Fruit fly (Drosophila melanogaster) whole organism, embryonic: Measurements from ENCODE around the gene CG10996.

Source experiments
- Atf6 ChIP-seq: fragments of 200-800 bp; sonication (Bioruptor generic); IDR thresholded peaks from 2 replicates; pipeline ENCODE4 v1.3.6; 2022; ENCODE audit warnings: missing biosample characterization, missing genetic modification characterization
- CG12659 ChIP-seq: fragments of 200-800 bp; sonication (Bioruptor generic); optimal IDR thresholded peaks from 3 replicates; lab custom pipeline; 2017; ENCODE audit warnings: mild to moderate bottlenecking, missing biosample characterization, missing genetic modification reagents, missing genetic modification characterization
- CG13123 ChIP-seq: fragments of 200-800 bp; sonication (Bioruptor generic); optimal IDR thresholded peaks from 2 replicates; lab custom pipeline; 2016; ENCODE audit warnings: missing biosample characterization, missing genetic modification characterization
- CG13894 ChIP-seq: fragments of 200-800 bp; sonication (Bioruptor generic); optimal IDR thresholded peaks from 3 replicates; lab custom pipeline; 2018; ENCODE audit warnings: missing biosample characterization, mild to moderate bottlenecking, missing genetic modification characterization, moderate library complexity
- CG1603 ChIP-seq: fragments of 200-800 bp; sonication (Bioruptor generic); optimal IDR thresholded peaks from 2 replicates; lab custom pipeline; 2019; ENCODE audit warnings: missing biosample characterization, mild to moderate bottlenecking, missing genetic modification characterization, moderate library complexity
- CG17359 ChIP-seq: fragments of 200-800 bp; sonication (Bioruptor generic); optimal IDR thresholded peaks from 3 replicates; lab custom pipeline; 2018; ENCODE audit warnings: missing biosample characterization, mild to moderate bottlenecking, missing genetic modification characterization, moderate library complexity
- CG17802 ChIP-seq: fragments of 200-800 bp; sonication (Bioruptor generic); optimal IDR thresholded peaks from 2 replicates; lab custom pipeline; 2018; ENCODE audit warnings: missing biosample characterization, mild to moderate bottlenecking, missing genetic modification characterization, moderate library complexity
- CG17829 ChIP-seq: fragments of 200-800 bp; optimal IDR thresholded peaks from 2 replicates; lab custom pipeline; 2019; ENCODE audit warnings: missing biosample characterization, mild to moderate bottlenecking, missing genetic modification characterization, moderate library complexity
- CG18011 ChIP-seq: fragments of 200-800 bp; sonication (Bioruptor generic); optimal IDR thresholded peaks from 2 replicates; lab custom pipeline; 2017; ENCODE audit warnings: missing biosample characterization, missing genetic modification characterization, mild to moderate bottlenecking, moderate library complexity, missing genotype
- CG18619 ChIP-seq: fragments of 200-800 bp; sonication (Bioruptor generic); optimal IDR thresholded peaks from 3 replicates; lab custom pipeline; 2017; ENCODE audit warnings: missing biosample characterization, mild to moderate bottlenecking, missing genetic modification characterization
- CG2120 ChIP-seq: fragments of 200-800 bp; sonication (Bioruptor generic); optimal IDR thresholded peaks from 3 replicates; lab custom pipeline; 2016; ENCODE audit warnings: missing biosample characterization, missing genetic modification characterization
- CG33557 ChIP-seq: fragments of 200-800 bp; sonication (Bioruptor generic); optimal IDR thresholded peaks from 2 replicates; lab custom pipeline; 2019; ENCODE audit warnings: missing biosample characterization, mild to moderate bottlenecking, missing genetic modification characterization, moderate library complexity
- CG34422 ChIP-seq: fragments of 200-800 bp; sonication (Bioruptor generic); IDR thresholded peaks from 3 replicates; pipeline ENCODE4 v1.3.6; 2022; ENCODE audit warnings: missing biosample characterization, missing genetic modification characterization
- CG3838 ChIP-seq: fragments of 200-800 bp; sonication (Bioruptor generic); optimal IDR thresholded peaks from 3 replicates; lab custom pipeline; 2016; ENCODE audit warnings: missing biosample characterization, missing genetic modification characterization
- CG4282 ChIP-seq: fragments of 200-800 bp; sonication (Bioruptor generic); optimal IDR thresholded peaks from 2 replicates; lab custom pipeline; 2016; ENCODE audit warnings: missing biosample characterization, missing genetic modification characterization
- CG4820 ChIP-seq: fragments of 200-800 bp; sonication (Bioruptor generic); optimal IDR thresholded peaks from 3 replicates; lab custom pipeline; 2016; ENCODE audit warnings: missing biosample characterization, missing genetic modification characterization
- CG6683 ChIP-seq: fragments of 200-800 bp; sonication (Bioruptor generic); optimal IDR thresholded peaks from 2 replicates; lab custom pipeline; 2017; ENCODE audit warnings: missing biosample characterization, mild to moderate bottlenecking, missing genetic modification characterization, missing genetic modification reagents
- CG7556 ChIP-seq: fragments of 200-800 bp; sonication (Bioruptor generic); optimal IDR thresholded peaks from 2 replicates; lab custom pipeline; 2017; ENCODE audit warnings: missing biosample characterization, mild to moderate bottlenecking, missing genetic modification characterization
- Dip2 ChIP-seq: fragments of 200-800 bp; sonication (Bioruptor generic); IDR thresholded peaks from 2 replicates; pipeline ENCODE4 v1.3.6; 2022; ENCODE audit warnings: missing biosample characterization, missing genetic modification characterization
- Elba2 ChIP-seq: fragments of 200-800 bp; sonication (Bioruptor generic); optimal IDR thresholded peaks from 3 replicates; lab custom pipeline; 2016; ENCODE audit warnings: missing biosample characterization, missing genetic modification characterization
- Hand ChIP-seq: fragments of 200-800 bp; sonication (Bioruptor generic); optimal IDR thresholded peaks from 2 replicates; lab custom pipeline; 2017; ENCODE audit warnings: mild to moderate bottlenecking, missing biosample characterization, missing genetic modification reagents, missing genetic modification characterization
- Jarid2 ChIP-seq: fragments of 200-800 bp; sonication (Bioruptor generic); optimal IDR thresholded peaks from 3 replicates; lab custom pipeline; 2017; ENCODE audit warnings: mild to moderate bottlenecking, missing biosample characterization, missing genetic modification reagents, missing genetic modification characterization
- Optix ChIP-seq: fragments of 200-800 bp; sonication (Bioruptor generic); IDR thresholded peaks from 3 replicates; pipeline ENCODE4 v1.3.6; 2022; ENCODE audit warnings: missing biosample characterization, missing genetic modification characterization
- PHDP ChIP-seq: fragments of 200-800 bp; sonication (Bioruptor generic); optimal IDR thresholded peaks from 3 replicates; lab custom pipeline; 2018; ENCODE audit warnings: missing biosample characterization, mild to moderate bottlenecking, missing genetic modification characterization, moderate library complexity
- Rfx ChIP-seq: fragments of 200-800 bp; sonication (Bioruptor generic); IDR thresholded peaks from 2 replicates; pipeline ENCODE4 v1.3.6; 2022; ENCODE audit warnings: missing biosample characterization, missing genetic modification characterization
- Spps ChIP-seq: fragments of 200-800 bp; sonication (Bioruptor generic); optimal IDR thresholded peaks from 2 replicates; lab custom pipeline; 2018; ENCODE audit warnings: missing biosample characterization, mild to moderate bottlenecking, missing genetic modification characterization
- az2 ChIP-seq: fragments of 200-800 bp; sonication (Bioruptor generic); optimal IDR thresholded peaks from 3 replicates; lab custom pipeline; 2016; ENCODE audit warnings: missing biosample characterization, missing genetic modification characterization
- bcd ChIP-seq: fragments of 200-800 bp; sonication (Bioruptor generic); optimal IDR thresholded peaks from 2 replicates; lab custom pipeline; 2017; ENCODE audit warnings: missing biosample characterization, mild to moderate bottlenecking, missing genetic modification characterization
- bigmax ChIP-seq: fragments of 200-800 bp; sonication (Bioruptor generic); optimal IDR thresholded peaks from 2 replicates; lab custom pipeline; 2018; ENCODE audit warnings: missing biosample characterization, mild to moderate bottlenecking, missing genetic modification characterization
- da ChIP-seq: fragments of 200-800 bp; sonication (Bioruptor generic); optimal IDR thresholded peaks from 2 replicates; lab custom pipeline; 2016; ENCODE audit warnings: missing biosample characterization, missing genetic modification characterization
- dimm ChIP-seq: fragments of 200-800 bp; sonication (Bioruptor generic); IDR thresholded peaks from 2 replicates; pipeline ENCODE4 v1.3.6; 2022; ENCODE audit warnings: missing biosample characterization, missing genetic modification characterization
- dm ChIP-seq: fragments of 200-800 bp; sonication (Bioruptor generic); optimal IDR thresholded peaks from 3 replicates; lab custom pipeline; 2016; ENCODE audit warnings: missing biosample characterization, missing genetic modification characterization
- dmrt99B ChIP-seq: fragments of 200-800 bp; sonication (Bioruptor generic); optimal IDR thresholded peaks from 2 replicates; lab custom pipeline; 2018; ENCODE audit warnings: missing biosample characterization, mild to moderate bottlenecking, missing genetic modification characterization, moderate library complexity
- fd3F ChIP-seq: fragments of 200-800 bp; sonication (Bioruptor generic); optimal IDR thresholded peaks from 2 replicates; lab custom pipeline; 2018; ENCODE audit warnings: missing biosample characterization, mild to moderate bottlenecking, missing genetic modification characterization, moderate library complexity
- hb ChIP-seq: fragments of 200-800 bp; sonication (Bioruptor generic); IDR thresholded peaks from 3 replicates; pipeline ENCODE4 v1.3.6; 2022; ENCODE audit warnings: missing biosample characterization, missing genetic modification characterization; ENCODE audit not compliant: partially characterized antibody
- ind ChIP-seq: fragments of 200-800 bp; sonication (Bioruptor generic); optimal IDR thresholded peaks from 3 replicates; lab custom pipeline; 2016; ENCODE audit warnings: missing biosample characterization, missing genetic modification characterization
- luna ChIP-seq: fragments of 200-800 bp; sonication (Bioruptor generic); optimal IDR thresholded peaks from 2 replicates; lab custom pipeline; 2016; ENCODE audit warnings: missing biosample characterization, missing genetic modification characterization
- otp ChIP-seq: fragments of 200-800 bp; sonication (Bioruptor generic); IDR thresholded peaks from 3 replicates; pipeline ENCODE4, ENCODE4 v1.3.6; 2022; ENCODE audit warnings: missing biosample characterization, missing genetic modification characterization
- pan ChIP-seq, 4 experiments: fragments of >200 bp in 3 of 4; fragments of 200-800 bp in 1 of 4; sonication (Bioruptor generic) in 1 of 4; optimal IDR thresholded peaks in 3 of 4; IDR thresholded peaks in 1 of 4; 2 replicates each; pipeline versions ENCODE4 v1.3.6 to Lab custom; 2017 to 2022; ENCODE audit warnings: missing biosample characterization in 2 of 4, missing genetic modification characterization in 2 of 4, mixed read lengths in 1 of 4
- pnt ChIP-seq: fragments of 200-800 bp; sonication (Bioruptor generic); optimal IDR thresholded peaks from 3 replicates; lab custom pipeline; 2016; ENCODE audit warnings: missing biosample characterization, missing genetic modification characterization
- rib ChIP-seq: fragments of 200-800 bp; sonication (Bioruptor generic); IDR thresholded peaks from 2 replicates; pipeline ENCODE4 v1.3.6; 2022; ENCODE audit warnings: missing biosample characterization, missing genetic modification characterization
- scrt ChIP-seq: fragments of 200-800 bp; sonication (Bioruptor generic); optimal IDR thresholded peaks from 2 replicates; lab custom pipeline; 2018; ENCODE audit warnings: missing biosample characterization, mild to moderate bottlenecking, missing genetic modification characterization, moderate library complexity
- sens ChIP-seq: fragments of 200-800 bp; sonication (Bioruptor generic); peaks from one replicate; lab custom pipeline; 2016; ENCODE audit warnings: missing biosample characterization, missing genetic modification characterization
- sim ChIP-seq: fragments of 200-800 bp; sonication (Bioruptor generic); IDR thresholded peaks from 2 replicates; pipeline ENCODE4 v1.3.6; 2022; ENCODE audit warnings: missing biosample characterization, missing genetic modification characterization
- ssp ChIP-seq: fragments of 200-800 bp; sonication (Bioruptor generic); IDR thresholded peaks from 2 replicates; pipeline ENCODE4 v1.3.6; 2022; ENCODE audit warnings: missing biosample characterization, missing genetic modification characterization
- sug ChIP-seq: fragments of 200-800 bp; optimal IDR thresholded peaks from 2 replicates; lab custom pipeline; 2019; ENCODE audit warnings: missing biosample characterization, mild to moderate bottlenecking, missing genetic modification characterization, moderate library complexity
- tgo ChIP-seq: fragments of 200-800 bp; sonication (Bioruptor generic); IDR thresholded peaks from 3 replicates; pipeline ENCODE4 v1.3.6; 2022; ENCODE audit warnings: missing biosample characterization, missing genetic modification characterization
- tll ChIP-seq, 2 experiments: fragments of 200-800 bp in 1 of 2; fragments of >200 bp in 1 of 2; sonication (Bioruptor generic) in 1 of 2; optimal IDR thresholded peaks; 2 replicates each; lab custom pipeline; 2017 to 2019; ENCODE audit warnings: missing biosample characterization in 2 of 2, missing genetic modification characterization in 2 of 2, mild to moderate bottlenecking in 1 of 2, moderate library complexity in 1 of 2
- twi ChIP-seq: fragments of 200-800 bp; optimal IDR thresholded peaks from 2 replicates; lab custom pipeline; 2019; ENCODE audit warnings: missing biosample characterization, mild to moderate bottlenecking, missing genetic modification characterization, moderate library complexity
- wdn ChIP-seq: fragments of 200-800 bp; sonication (Bioruptor generic); IDR thresholded peaks from 2 replicates; pipeline ENCODE4 v1.3.6; 2022; ENCODE audit warnings: missing biosample characterization, missing genetic modification characterization
- zf30C ChIP-seq: fragments of 200-800 bp; sonication (Bioruptor generic); optimal IDR thresholded peaks from 3 replicates; lab custom pipeline; 2018; ENCODE audit warnings: missing biosample characterization, mild to moderate bottlenecking, missing genetic modification characterization

The CG10996 gene

DNA sequence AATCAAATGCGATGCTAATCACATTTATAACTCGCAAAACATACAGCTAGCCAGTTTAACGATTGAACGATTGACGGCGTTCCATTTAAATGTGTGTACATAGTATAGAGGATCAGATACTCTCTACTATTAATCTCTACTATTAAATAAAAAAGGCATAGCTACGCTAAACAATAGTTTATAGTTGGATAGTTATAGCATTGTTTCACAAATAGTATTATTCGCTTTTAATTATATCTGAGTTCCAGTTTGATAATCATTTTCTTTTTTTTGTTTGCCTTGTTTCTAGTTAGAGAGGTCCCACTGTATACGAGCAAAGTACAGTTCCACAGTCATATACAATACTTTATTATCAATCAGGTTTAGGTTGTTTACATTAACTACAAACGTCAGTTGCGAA is 17.7 kb downstream of the CG10996 start (continued):
- TF ChIP-seq da (no peak), zf30C (GFP tag; lab: Kevin White, UChicago) (no peak), CG33557 (no peak), CG2120 (peak; percentile 50), CG3838 (GFP tag; lab: Kevin White, UChicago) (no peak), pan (optimal IDR thresholded peaks at IDR 0.05; lab: Kevin White, UChicago) (no peak), pan (GFP tag; optimal IDR thresholded peaks at IDR 0.05 in 1 of 2, IDR thresholded peaks at IDR 0.05 in 1 of 2) (no peak), CG4820 (no peak), CG4282 (no peak), Optix (GFP tag; lab: Robert Waterston, UW) (no peak), Rfx (GFP tag; lab: Robert Waterston, UW) (no peak), CG1603 (tag; lab: Kevin White, UChicago) (no peak), dmrt99B (tag; lab: Kevin White, UChicago) (no peak), pnt (no peak), Dip2 (no peak), CG13894 (no peak), dm (no peak), bcd (GFP tag; lab: Kevin White, UChicago) (no peak), CG7556 (GFP tag; lab: Kevin White, UChicago) (no peak), tgo (no peak), twi (tag; lab: Kevin White, UChicago) (no peak), CG17802 (no peak), CG17829 (no peak), Atf6 (GFP tag; lab: Robert Waterston, UW) (peak; percentile 12; the same call in 1 of the 2 replicates), sens (GFP tag; lab: Kevin White, UChicago) (peak; percentile 46), rib (GFP tag; lab: Robert Waterston, UW) (no peak), bigmax (GFP tag; lab: Kevin White, UChicago) (no peak), wdn (GFP tag; lab: Robert Waterston, UW) (no peak), luna (no peak), sug (tag; lab: Kevin White, UChicago) (no peak), scrt (GFP tag; lab: Kevin White, UChicago) (no peak), sim (no peak), Hand (GFP tag; lab: Kevin White, UChicago) (no peak), CG12659 (GFP tag; lab: Kevin White, UChicago) (no peak), CG13123 (no peak), otp (GFP tag; lab: Robert Waterston, UW) (no peak), CG34422 (GFP tag; lab: Robert Waterston, UW) (no peak), PHDP (tag; lab: Kevin White, UChicago) (peak; percentile 8), CG18619 (no peak), ssp (GFP tag; lab: Robert Waterston, UW) (no peak), CG6683 (GFP tag; lab: Kevin White, UChicago) (no peak), ind (no peak), dimm (GFP tag; lab: Robert Waterston, UW) (no peak), hb (GFP tag; lab: Robert Waterston, UW) (no peak), tll (GFP tag; optimal IDR thresholded peaks at IDR 0.05; lab: Kevin White, UChicago) (no peak), Jarid2 (GFP tag; lab: Kevin White, UChicago) (no peak), Elba2 (GFP tag; lab: Kevin White, UChicago) (no peak), fd3F (GFP tag; lab: Kevin White, UChicago) (no peak), az2 (GFP tag; lab: Kevin White, UChicago) (no peak), CG17359 (tag; lab: Kevin White, UChicago) (no peak), CG18011 (no peak), Spps (tag; lab: Kevin White, UChicago) (no peak)
